Fruit fly (Drosophila melanogaster): ENCODE measurements around the gene Ndc1.

Ndc1 gene

dm6 chr3R:23933430-23933683, 9.2 kb downstream of the Ndc1 start, which contains the start of gene RpS19b:
TSS of gene RpS19b (minus strand) at chr3R:23933530.
- TF ChIP-seq CG33557 (GFP tag; optimal IDR thresholded peaks at IDR 0.05) = no peak
- TF ChIP-seq Optix (GFP tag; IDR thresholded peaks at IDR 0.05) = no peak
- TF ChIP-seq ttk (GFP tag; IDR thresholded peaks at IDR 0.05) = no peak
- TF ChIP-seq usp (GFP tag; optimal IDR thresholded peaks at IDR 0.05) = no peak
- TF ChIP-seq sens-2 (GFP tag; IDR thresholded peaks at IDR 0.05) = no peak
- no peak for TF ChIP-seq Dek (tag; optimal IDR thresholded peaks at IDR 0.05)
- no peak for TF ChIP-seq CG6765 (GFP tag; optimal IDR thresholded peaks at IDR 0.05)
- no peak for TF ChIP-seq YL-1 (GFP tag; optimal IDR thresholded peaks at IDR 0.05)

- TF ChIP-seq Atf6 (GFP tag; IDR thresholded peaks at IDR 0.05) = peak; percentile 37; the same call in 1 of the 2 replicates
- TF ChIP-seq CG17612 (GFP tag; IDR thresholded peaks at IDR 0.05) = no peak
- TF ChIP-seq CG10209 (GFP tag; optimal IDR thresholded peaks at IDR 0.05) = peak; percentile 68
- TF ChIP-seq gfzf (GFP tag; optimal IDR thresholded peaks at IDR 0.05) = peak; percentile 90
- TF ChIP-seq caup (GFP tag; optimal IDR thresholded peaks at IDR 0.05; ENCODE audit: severe bottlenecking) = peak; percentile 70
- no peak for TF ChIP-seq CG4328 (GFP tag; optimal IDR thresholded peaks at IDR 0.05)
- no peak for TF ChIP-seq cad (GFP tag; optimal IDR thresholded peaks at IDR 0.05)
- peak; percentile 27 for TF ChIP-seq CG12744 (GFP tag; optimal IDR thresholded peaks at IDR 0.05)
- peak; percentile 47; the same call in 2 of the 3 replicates for TF ChIP-seq croc (GFP tag; conservative IDR thresholded peaks at IDR 0.05)
- TF ChIP-seq Abd-B (GFP tag; optimal IDR thresholded peaks at IDR 0.05) = peak; percentile 33
- no peak for TF ChIP-seq abd-A (tag; optimal IDR thresholded peaks at IDR 0.05)
- TF ChIP-seq ems (GFP tag; optimal IDR thresholded peaks at IDR 0.05) = peak; percentile 78
- peak; percentile 73 for TF ChIP-seq CG8944 (GFP tag; optimal IDR thresholded peaks at IDR 0.05)
- TF ChIP-seq ftz-f1 (GFP tag; optimal IDR thresholded peaks at IDR 0.05) = no peak
- TF ChIP-seq NK7.1 (GFP tag; optimal IDR thresholded peaks at IDR 0.05) = peak; percentile 12
- peak; percentile 92 for TF ChIP-seq zfh1 (GFP tag; IDR thresholded peaks at IDR 0.05)
- peak; percentile 77 for TF ChIP-seq Ada2b (GFP tag; IDR thresholded peaks at IDR 0.05)
- TF ChIP-seq TFAM (GFP tag; optimal IDR thresholded peaks at IDR 0.05) = no peak
- peak; percentile 24 for TF ChIP-seq Usf (GFP tag; optimal IDR thresholded peaks at IDR 0.05)
- peak; percentile 66 for TF ChIP-seq CG10654 (GFP tag; optimal IDR thresholded peaks at IDR 0.05)
- TF ChIP-seq Chrac-16 (GFP tag; optimal IDR thresholded peaks at IDR 0.05) = peak; percentile 64
- peak; percentile 69 for TF ChIP-seq CG6654 (GFP tag; optimal IDR thresholded peaks at IDR 0.05)
- peak in 1 of 3 experiments; percentile 79 for TF ChIP-seq lola (GFP tag; optimal IDR thresholded peaks at IDR 0.05)
- peak; percentile 39; the same call in 1 of the 3 replicates for TF ChIP-seq Mrtf (GFP tag; IDR thresholded peaks at IDR 0.05)
- peak; percentile 59 for TF ChIP-seq CG1647 (GFP tag; optimal IDR thresholded peaks at IDR 0.05)
- peak; percentile 5; the same call in 1 of the 2 replicates for TF ChIP-seq dimm (GFP tag; IDR thresholded peaks at IDR 0.05)
- no peak for TF ChIP-seq Dip2 (GFP tag; IDR thresholded peaks at IDR 0.05)
- 0 out of 2 replicates have a peak, but pooled peaks have one; percentile 12 for TF ChIP-seq CG9215 (GFP tag; IDR thresholded peaks at IDR 0.05)
- peak; percentile 74 for TF ChIP-seq gsb-n (tag; optimal IDR thresholded peaks at IDR 0.05)
- peak; percentile 73 for TF ChIP-seq Fer3 (tag; optimal IDR thresholded peaks at IDR 0.05)
- peak; percentile 77 for TF ChIP-seq PHDP (tag; optimal IDR thresholded peaks at IDR 0.05)
- 0 out of 2 replicates have a peak, but pooled peaks have one; percentile 48 for TF ChIP-seq CG5953 (GFP tag; IDR thresholded peaks at IDR 0.05)
- no peak for TF ChIP-seq Sry-β (GFP tag; optimal IDR thresholded peaks at IDR 0.05)
- peak; percentile 78 for TF ChIP-seq CG8388 (GFP tag; optimal IDR thresholded peaks at IDR 0.05)
- no peak for TF ChIP-seq CG6791 (GFP tag; IDR thresholded peaks at IDR 0.05; ENCODE audit: partially characterized antibody)
- TF ChIP-seq CG5245 (GFP tag; optimal IDR thresholded peaks at IDR 0.05) = peak; percentile 64
- TF ChIP-seq dysf (GFP tag; IDR thresholded peaks at IDR 0.05) = peak; percentile 80
- TF ChIP-seq exex (tag; optimal IDR thresholded peaks at IDR 0.05) = no peak
- no peak for TF ChIP-seq CrebB (tag; optimal IDR thresholded peaks at IDR 0.05)
- peak; percentile 68 for TF ChIP-seq tap (tag; optimal IDR thresholded peaks at IDR 0.05)
Observed at dm6 chr3R:23933684-23934575, 9.7 kb downstream of the Ndc1 start, which contains the start of gene CG5854. TSS of gene CG5854 (plus strand) at chr3R:23933912.
